Worm (Caenorhabditis elegans): ENCODE measurements around the gene scpl-4.

ce11 chrV:10632758-10633157 is 33.9 kb downstream of the scpl-4 start, which contains the start of gene mab-23:
- TF ChIP-seq lin-1 (GFP tag; IDR thresholded peaks at IDR 0.05), result no peak
- TF ChIP-seq unc-39 (tag; optimal IDR thresholded peaks at IDR 0.05), result no peak
- no peak for TF ChIP-seq nhr-11 (tag; optimal IDR thresholded peaks at IDR 0.05)
- no peak for TF ChIP-seq nhr-77 (tag; optimal IDR thresholded peaks at IDR 0.05)
- no peak for TF ChIP-seq mep-1 (tag; optimal IDR thresholded peaks at IDR 0.05)
- TF ChIP-seq nhr-28 (tag; optimal IDR thresholded peaks at IDR 0.05), result no peak
- no peak for TF ChIP-seq ceh-62 (tag; optimal IDR thresholded peaks at IDR 0.05)
